Worm (Caenorhabditis elegans): Measurements from ENCODE around the gene idpp-14.

The idpp-14 gene

ce11 chrX:16117618-16118017 lies 35.5 kb downstream of the idpp-14 start:
- TF ChIP-seq set-16 (GFP tag; IDR thresholded peaks at IDR 0.05), result peak; percentile 96
- peak in 1 of 2 experiments; percentile 16 for TF ChIP-seq unc-62 (GFP tag; optimal IDR thresholded peaks at IDR 0.05 in 1 of 2)
- TF ChIP-seq unc-62 (tag; optimal IDR thresholded peaks at IDR 0.05), result no peak
- no peak for TF ChIP-seq hif-1 (tag; optimal IDR thresholded peaks at IDR 0.05)
- peak; percentile 14; the same call in 1 of the 2 replicates for TF ChIP-seq egl-43 (GFP tag; IDR thresholded peaks at IDR 0.05)

- no peak for TF ChIP-seq zip-11 (GFP tag; IDR thresholded peaks at IDR 0.05)
Measured at ce11 chrX:16122628-16123027, 40.5 kb downstream of the idpp-14 start.

ce11 chrX:16124290-16124689 lies 42.1 kb downstream of the idpp-14 start:
- no peak for TF ChIP-seq ZK546.5 (tag; optimal IDR thresholded peaks at IDR 0.05)
- TF ChIP-seq lim-7 (GFP tag; IDR thresholded peaks at IDR 0.05), result no peak
- TF ChIP-seq pha-4 (GFP tag; IDR thresholded peaks at IDR 0.05), result no peak
- TF ChIP-seq pha-4 (tag; optimal IDR thresholded peaks at IDR 0.05), result no peak
- TF ChIP-seq tra-1 (GFP tag; IDR thresholded peaks at IDR 0.05), result no peak
- TF ChIP-seq lsy-2 (tag; optimal IDR thresholded peaks at IDR 0.05), result no peak
- no peak for TF ChIP-seq aly-2 (tag; optimal IDR thresholded peaks at IDR 0.05)
- TF ChIP-seq nhr-76 (tag; optimal IDR thresholded peaks at IDR 0.05), result no peak
- TF ChIP-seq Y105C5A.15 (GFP tag; IDR thresholded peaks at IDR 0.05), result no peak
- TF ChIP-seq vab-7 (GFP tag; IDR thresholded peaks at IDR 0.05), result no peak
- no peak for TF ChIP-seq hlh-30 (tag; optimal IDR thresholded peaks at IDR 0.05; ENCODE audit: insufficient read depth)
- no peak for TF ChIP-seq nhr-111 (GFP tag; optimal IDR thresholded peaks at IDR 0.05)
- TF ChIP-seq ceh-32 (tag; optimal IDR thresholded peaks at IDR 0.05; ENCODE audit: poor library complexity), result no peak
- no peak for TF ChIP-seq T26A8.4 (GFP tag; IDR thresholded peaks at IDR 0.05)
- TF ChIP-seq ctbp-1 (GFP tag; IDR thresholded peaks at IDR 0.05), result no peak
- no peak for TF ChIP-seq daf-16 (GFP tag; optimal IDR thresholded peaks at IDR 0.05)
- TF ChIP-seq daf-16 (tag; optimal IDR thresholded peaks at IDR 0.05), result peak; percentile 4
- TF ChIP-seq set-16 (GFP tag; IDR thresholded peaks at IDR 0.05), result peak; percentile 78
- no peak for TF ChIP-seq nhr-41 (GFP tag; IDR thresholded peaks at IDR 0.05)
- TF ChIP-seq F49E8.2 (tag; optimal IDR thresholded peaks at IDR 0.05; ENCODE audit: borderline replicate concordance), result no peak
- TF ChIP-seq ama-1 (optimal IDR thresholded peaks at IDR 0.05), result no peak
- no peak for TF ChIP-seq ces-1 (GFP tag; optimal IDR thresholded peaks at IDR 0.05)
- TF ChIP-seq spr-1 (tag; optimal IDR thresholded peaks at IDR 0.05), result no peak
- 0 out of 2 replicates have a peak, but pooled peaks have one; percentile 21 for TF ChIP-seq egl-43 (GFP tag; IDR thresholded peaks at IDR 0.05)
- TF ChIP-seq ceh-44 (GFP tag; IDR thresholded peaks at IDR 0.05), result no peak

ce11 chrX:16124794-16125193 lies 42.6 kb downstream of the idpp-14 start:
- TF ChIP-seq jun-1 (tag; optimal IDR thresholded peaks at IDR 0.05), result no peak
- TF ChIP-seq pqm-1 (tag; optimal IDR thresholded peaks at IDR 0.05), result no peak
- TF ChIP-seq nhr-25 (tag; optimal IDR thresholded peaks at IDR 0.05; ENCODE audit: borderline replicate concordance, insufficient read depth), result no peak
- no peak for TF ChIP-seq F26F4.8 (GFP tag; conservative IDR thresholded peaks at IDR 0.05)
- no peak for TF ChIP-seq snpc-4 (tag; optimal IDR thresholded peaks at IDR 0.05)

- TF ChIP-seq lin-15B (tag; optimal IDR thresholded peaks at IDR 0.05) (no peak), snpc-4 (tag; optimal IDR thresholded peaks at IDR 0.05) (no peak), set-16 (GFP tag; IDR thresholded peaks at IDR 0.05) (peak; percentile 56), hlh-30 (tag; optimal IDR thresholded peaks at IDR 0.05; ENCODE audit: insufficient read depth) (peak; percentile 74), cey-2 (tag; optimal IDR thresholded peaks at IDR 0.05; ENCODE audit: borderline replicate concordance, insufficient read depth) (no peak), aha-1 (tag) (peak; percentile 91), mdl-1 (tag; optimal IDR thresholded peaks at IDR 0.05) (peak in 1 of 2 experiments; percentile 79), ctbp-1 (GFP tag; IDR thresholded peaks at IDR 0.05) (peak; percentile 68; the same call in 1 of the 2 replicates), F37D6.2 (tag; optimal IDR thresholded peaks at IDR 0.05) (peak; percentile 28), hif-1 (tag; optimal IDR thresholded peaks at IDR 0.05) (peak in 1 of 2 experiments; percentile 54), unc-130 (GFP tag; optimal IDR thresholded peaks at IDR 0.05) (no peak), ama-1 (optimal IDR thresholded peaks at IDR 0.05) (peak; percentile 28), unc-62 (GFP tag; optimal IDR thresholded peaks at IDR 0.05 in 1 of 2) (peak in 1 of 2 experiments; percentile 87), unc-62 (tag; optimal IDR thresholded peaks at IDR 0.05) (no peak), mep-1 (tag; optimal IDR thresholded peaks at IDR 0.05) (peak; percentile 46), lsy-2 (tag; optimal IDR thresholded peaks at IDR 0.05) (peak in 1 of 2 experiments; percentile 54), fkh-10 (GFP tag; optimal IDR thresholded peaks at IDR 0.05) (peak; percentile 85), rbr-2 (tag; optimal IDR thresholded peaks at IDR 0.05) (peak; percentile 54), dmd-6 (GFP tag; IDR thresholded peaks at IDR 0.05) (peak; percentile 20; the same call in 1 of the 2 replicates)
Measured at ce11 chrX:16128794-16129193, 46.6 kb downstream of the idpp-14 start, which contains the start of gene ZK1073.1. Gene ZK1073.1 (minus strand): TSS chrX:16128865.
